Worm (Caenorhabditis elegans) whole organism, L1 larva: Measurements from ENCODE around the gene K03H6.1.

Source experiments
- C16A3.4 ChIP-seq: fragments of 150-350 bp; optimal IDR thresholded peaks from 2 replicates; lab custom pipeline; 2014; ENCODE audit warnings: missing biosample characterization, missing genetic modification characterization
- Y116A8C.19 ChIP-seq: sonication (generic microtip); optimal IDR thresholded peaks from 2 replicates; lab custom pipeline; 2016; ENCODE audit warnings: missing compliant biosample characterization, missing genetic modification characterization, borderline replicate concordance
- alr-1 ChIP-seq: fragments of 200-800 bp; sonication (Bioruptor generic); optimal IDR thresholded peaks from 2 replicates; lab custom pipeline; 2018; ENCODE audit warnings: borderline replicate concordance, mild to moderate bottlenecking, missing genetic modification characterization, missing compliant biosample characterization
- aly-2 ChIP-seq: fragments of 150-350 bp; optimal IDR thresholded peaks from 2 replicates; lab custom pipeline; 2014; ENCODE audit warnings: missing biosample characterization, missing genetic modification characterization
- ama-1 ChIP-seq: fragments of 150-350 bp; optimal IDR thresholded peaks from 2 replicates; lab custom pipeline; 2014
- ceh-8 ChIP-seq: fragments of 200-800 bp; sonication (Bioruptor generic); optimal IDR thresholded peaks from 2 replicates; lab custom pipeline; 2018; ENCODE audit warnings: mild to moderate bottlenecking, missing genetic modification characterization, moderate library complexity, missing compliant biosample characterization
- ceh-82 ChIP-seq, 3 experiments: fragments of 150-350 bp in 1 of 3; sonication (generic microtip) in 2 of 3; optimal IDR thresholded peaks; 2 replicates each; lab custom pipeline; 2014 to 2017; ENCODE audit warnings: missing biosample characterization in 3 of 3, missing genetic modification characterization in 3 of 3
- ceh-88 ChIP-seq: fragments of 200-800 bp; sonication (Bioruptor generic); IDR thresholded peaks from 2 replicates; pipeline ENCODE4 v1.3.6; 2022; ENCODE audit warnings: missing genetic modification characterization, missing compliant biosample characterization
- ceh-90 ChIP-seq: sonication (generic microtip); optimal IDR thresholded peaks from 2 replicates; lab custom pipeline; 2016; ENCODE audit warnings: missing genetic modification characterization, missing compliant biosample characterization
- ces-1 ChIP-seq: fragments of 150-350 bp; optimal IDR thresholded peaks from 2 replicates; lab custom pipeline; 2014; ENCODE audit warnings: missing biosample characterization, missing genetic modification reagents, missing genetic modification characterization
- efl-1 ChIP-seq, 4 experiments: fragments of 150-350 bp; optimal IDR thresholded peaks in 3 of 4; peaks in 1 of 4; 1 replicate in 1 of 4; 2 replicates in 3 of 4; lab custom pipeline; 2014; ENCODE audit warnings: missing biosample characterization in 2 of 4, missing genetic modification characterization in 2 of 4, missing genetic modification reagents in 2 of 4
- efl-3 ChIP-seq: fragments of 200-800 bp; sonication (Bioruptor generic); optimal IDR thresholded peaks from 2 replicates; lab custom pipeline; 2018; ENCODE audit warnings: mild to moderate bottlenecking, missing genetic modification characterization, missing compliant biosample characterization
- egl-13 ChIP-seq: sonication (generic microtip); optimal IDR thresholded peaks from 2 replicates; lab custom pipeline; 2016; ENCODE audit warnings: missing genotype, missing genetic modification reagents, missing genetic modification characterization, missing compliant biosample characterization
- elt-2 ChIP-seq: sonication (generic microtip); optimal IDR thresholded peaks from 2 replicates; lab custom pipeline; 2016; ENCODE audit warnings: missing genetic modification characterization, mild to moderate bottlenecking, inconsistent platforms, missing compliant biosample characterization, missing genetic modification reagents
- elt-3 ChIP-seq, 6 experiments: fragments of 150-350 bp in 1 of 6; sonication (generic microtip); optimal IDR thresholded peaks; 2 replicates each; lab custom pipeline; 2017 to 2018; ENCODE audit warnings: missing biosample characterization in 6 of 6, missing genetic modification characterization in 6 of 6, inconsistent platforms in 1 of 6
- fkh-4 ChIP-seq: sonication (generic microtip); optimal IDR thresholded peaks from 2 replicates; lab custom pipeline; 2016; ENCODE audit warnings: missing compliant biosample characterization, missing genetic modification characterization, borderline replicate concordance
- fos-1 ChIP-seq: fragments of 150-350 bp; optimal IDR thresholded peaks from 2 replicates; lab custom pipeline; 2014; ENCODE audit warnings: missing biosample characterization, missing genetic modification characterization
- hlh-17 ChIP-seq: fragments of 200-800 bp; sonication (Bioruptor generic); optimal IDR thresholded peaks from 2 replicates; lab custom pipeline; 2018; ENCODE audit warnings: missing genetic modification characterization, mild to moderate bottlenecking, missing compliant biosample characterization, moderate library complexity, borderline replicate concordance
- hlh-4 ChIP-seq: sonication (generic microtip); optimal IDR thresholded peaks from 2 replicates; lab custom pipeline; 2016; ENCODE audit warnings: mild to moderate bottlenecking, missing genetic modification characterization, missing compliant biosample characterization
- isw-1 ChIP-seq: fragments of 200-800 bp; sonication (Bioruptor generic); IDR thresholded peaks from 2 replicates; pipeline ENCODE4 v1.3.6; 2022; ENCODE audit warnings: missing genetic modification characterization, missing compliant biosample characterization
- jun-1 ChIP-seq: fragments of 150-350 bp; optimal IDR thresholded peaks from 2 replicates; lab custom pipeline; 2014; ENCODE audit warnings: missing biosample characterization, missing genetic modification reagents, missing genetic modification characterization
- lin-14 ChIP-seq: fragments of 200-800 bp; sonication (Bioruptor generic); optimal IDR thresholded peaks from 2 replicates; lab custom pipeline; 2018; ENCODE audit warnings: mild to moderate bottlenecking, missing genetic modification characterization, moderate library complexity, missing compliant biosample characterization
- lir-3 ChIP-seq: sonication (generic microtip); optimal IDR thresholded peaks from 2 replicates; lab custom pipeline; 2016; ENCODE audit warnings: mild to moderate bottlenecking, missing genetic modification characterization, moderate library complexity, missing compliant biosample characterization; ENCODE audit not compliant: poor library complexity
- lsy-2 ChIP-seq, 2 experiments: fragments of 150-350 bp; optimal IDR thresholded peaks; 2 replicates each; lab custom pipeline; 2014; ENCODE audit warnings: missing biosample characterization in 2 of 2, missing genetic modification characterization in 2 of 2
- nhr-237 ChIP-seq: fragments of 150-350 bp; optimal IDR thresholded peaks from 2 replicates; lab custom pipeline; 2014; ENCODE audit warnings: missing biosample characterization, missing genetic modification characterization
- nhr-28 ChIP-seq: fragments of 150-350 bp; optimal IDR thresholded peaks from 2 replicates; lab custom pipeline; 2014; ENCODE audit warnings: missing biosample characterization, missing genetic modification characterization
- nhr-47 ChIP-seq: sonication (generic microtip); optimal IDR thresholded peaks from 2 replicates; lab custom pipeline; 2016; ENCODE audit warnings: mild to moderate bottlenecking, missing genetic modification characterization, moderate library complexity, missing compliant biosample characterization
- nhr-76 ChIP-seq: sonication (generic microtip); optimal IDR thresholded peaks from 2 replicates; lab custom pipeline; 2017; ENCODE audit warnings: missing biosample characterization, missing genetic modification characterization
- nhr-77 ChIP-seq: fragments of 150-350 bp; optimal IDR thresholded peaks from 2 replicates; lab custom pipeline; 2014; ENCODE audit warnings: missing biosample characterization, missing genetic modification characterization
- nhr-84 ChIP-seq: sonication (generic microtip); optimal IDR thresholded peaks from 2 replicates; lab custom pipeline; 2017; ENCODE audit warnings: missing biosample characterization, missing genetic modification characterization
- nhr-85 ChIP-seq: sonication (generic microtip); peaks from one replicate; lab custom pipeline; 2016; ENCODE audit warnings: missing genetic modification characterization, inconsistent platforms, missing compliant biosample characterization
- nhr-90 ChIP-seq: sonication (generic microtip); optimal IDR thresholded peaks from 2 replicates; lab custom pipeline; 2016; ENCODE audit warnings: mild to moderate bottlenecking, missing genetic modification characterization, missing compliant biosample characterization; ENCODE audit not compliant: poor library complexity
- pag-3 ChIP-seq: sonication (generic microtip); optimal IDR thresholded peaks from 2 replicates; lab custom pipeline; 2017; ENCODE audit warnings: missing genetic modification characterization, mild to moderate bottlenecking, missing compliant biosample characterization, antibody characterized with exemption, borderline replicate concordance; ENCODE audit not compliant: insufficient read depth
- pax-3 ChIP-seq: fragments of 200-800 bp; sonication (Bioruptor generic); optimal IDR thresholded peaks from 2 replicates; lab custom pipeline; 2018; ENCODE audit warnings: mild to moderate bottlenecking, missing genetic modification characterization, moderate library complexity, missing compliant biosample characterization
- rnt-1 ChIP-seq: sonication (generic microtip); optimal IDR thresholded peaks from 2 replicates; lab custom pipeline; 2016; ENCODE audit warnings: mild to moderate bottlenecking, missing genetic modification characterization, moderate library complexity, missing compliant biosample characterization
- sox-4 ChIP-seq: sonication (generic microtip); optimal IDR thresholded peaks from 2 replicates; lab custom pipeline; 2016; ENCODE audit warnings: missing genetic modification characterization, missing compliant biosample characterization
- swsn-7 ChIP-seq: sonication (generic microtip); optimal IDR thresholded peaks from 2 replicates; lab custom pipeline; 2016; ENCODE audit warnings: missing genetic modification characterization, missing compliant biosample characterization
- tbx-2 ChIP-seq: sonication (generic microtip); optimal IDR thresholded peaks from 2 replicates; lab custom pipeline; 2016; ENCODE audit warnings: missing genetic modification characterization, missing compliant biosample characterization
- unc-130 ChIP-seq: fragments of 150-350 bp; optimal IDR thresholded peaks from 2 replicates; lab custom pipeline; 2017; ENCODE audit warnings: missing biosample characterization, missing genetic modification characterization, inconsistent platforms
- unc-30 ChIP-seq: sonication (generic microtip); optimal IDR thresholded peaks from 2 replicates; lab custom pipeline; 2017; ENCODE audit warnings: missing biosample characterization, missing genetic modification characterization
- unc-62 ChIP-seq: fragments of 150-350 bp; optimal IDR thresholded peaks from 2 replicates; lab custom pipeline; 2014; ENCODE audit warnings: missing biosample characterization, missing genetic modification reagents, missing genetic modification characterization
- zag-1 ChIP-seq: fragments of 150-350 bp; optimal IDR thresholded peaks from 2 replicates; lab custom pipeline; 2014; ENCODE audit warnings: missing biosample characterization, missing genetic modification characterization
- ztf-4 ChIP-seq: fragments of 150-350 bp; optimal IDR thresholded peaks from 2 replicates; lab custom pipeline; 2014; ENCODE audit warnings: missing biosample characterization, missing genetic modification characterization

The K03H6.1 gene

ce11 chrIV:1496017-1496678, 27.4 kb upstream of the K03H6.1 start, which contains the start of gene npp-20 (continued):
- TF ChIP-seq pax-3 (tag; lab: Kevin White, UChicago), result no peak
- peak; percentile 41 for TF ChIP-seq ceh-90 (tag; lab: Kevin White, UChicago)
- peak; percentile 84 for TF ChIP-seq nhr-85 (tag; lab: Kevin White, UChicago)
- peak; percentile 39 for TF ChIP-seq unc-130
- TF ChIP-seq nhr-76 (tag; lab: Kevin White, UChicago), result no peak
- no peak for TF ChIP-seq nhr-28 (tag; lab: Kevin White, UChicago)
- no peak for TF ChIP-seq lin-14 (GFP tag; lab: Kevin White, UChicago)
- TF ChIP-seq alr-1, result no peak
- no peak for TF ChIP-seq pag-3 (tag; lab: Kevin White, UChicago)
- TF ChIP-seq ztf-4 (tag; lab: Kevin White, UChicago), result no peak
- TF ChIP-seq nhr-47 (tag; lab: Kevin White, UChicago), result peak; percentile 83
- TF ChIP-seq elt-2 (tag; lab: Kevin White, UChicago), result no peak
- TF ChIP-seq unc-62 (GFP tag; lab: Kevin White, UChicago), result no peak
- TF ChIP-seq C16A3.4 (tag; lab: Kevin White, UChicago), result peak; percentile 52
- no peak for TF ChIP-seq zag-1
- no peak for TF ChIP-seq Y116A8C.19
- no peak for TF ChIP-seq fos-1 (tag; lab: Kevin White, UChicago)
- no peak for TF ChIP-seq ceh-88
- TF ChIP-seq aly-2 (tag; lab: Kevin White, UChicago), result peak; percentile 12
- TF ChIP-seq tbx-2 (tag; lab: Kevin White, UChicago), result peak; percentile 54
- no peak for TF ChIP-seq lir-3
- TF ChIP-seq swsn-7 (tag; lab: Kevin White, UChicago), result peak; percentile 69
- no peak for TF ChIP-seq hlh-4
- no peak for TF ChIP-seq nhr-77 (tag; lab: Kevin White, UChicago)
- no peak for TF ChIP-seq fkh-4 (tag; lab: Kevin White, UChicago)
- no peak for TF ChIP-seq nhr-237 (tag; lab: Kevin White, UChicago)
- TF ChIP-seq ceh-82 (tag; optimal IDR thresholded peaks at IDR 0.05; lab: Kevin White, UChicago), result peak; percentile 48 to 73 (median 72)
- peak; percentile 70 to 77 for TF ChIP-seq efl-1 (optimal IDR thresholded peaks at IDR 0.05; lab: Kevin White, UChicago)
- TF ChIP-seq efl-1 (GFP tag; optimal IDR thresholded peaks at IDR 0.05 in 1 of 2; lab: Kevin White, UChicago), result peak; percentile 78 to 97
- no peak for TF ChIP-seq sox-4 (tag; lab: Kevin White, UChicago)
- no peak for TF ChIP-seq efl-3
- TF ChIP-seq hlh-17 (GFP tag; lab: Kevin White, UChicago), result no peak
- TF ChIP-seq isw-1, result no peak
- no peak for TF ChIP-seq egl-13
- no peak for TF ChIP-seq ces-1 (GFP tag; lab: Kevin White, UChicago)
- TF ChIP-seq elt-3 (tag; optimal IDR thresholded peaks at IDR 0.05; lab: Kevin White, UChicago), result peak in 1 of 6 experiments; percentile 6
- TF ChIP-seq jun-1 (tag; lab: Kevin White, UChicago), result peak; percentile 5
- TF ChIP-seq unc-30, result no peak
- TF ChIP-seq nhr-90 (tag; lab: Kevin White, UChicago), result peak; percentile 75
- no peak for TF ChIP-seq nhr-84 (tag; lab: Kevin White, UChicago)
- TF ChIP-seq ama-1 (lab: Kevin White, UChicago), result no peak

- peak in 1 of 2 experiments; percentile 25 for TF ChIP-seq lsy-2 (tag; optimal IDR thresholded peaks at IDR 0.05; lab: Kevin White, UChicago)
- no peak for TF ChIP-seq ceh-8 (GFP tag; lab: Kevin White, UChicago)
- TF ChIP-seq rnt-1 (tag; lab: Kevin White, UChicago), result no peak
- TF ChIP-seq efl-1 (optimal IDR thresholded peaks at IDR 0.05; lab: Kevin White, UChicago), result peak in 1 of 2 experiments; percentile 3
- TF ChIP-seq efl-1 (GFP tag; optimal IDR thresholded peaks at IDR 0.05 in 1 of 2; lab: Kevin White, UChicago), result no peak
- TF ChIP-seq ztf-4 (tag; lab: Kevin White, UChicago), result no peak
- TF ChIP-seq, all 84 proteins: peak for 2
Measured at ce11 chrIV:1496679-1497033, 26.9 kb upstream of the K03H6.1 start.
